Worm (Caenorhabditis elegans): ENCODE measurements around the gene srh-134.

DNA sequence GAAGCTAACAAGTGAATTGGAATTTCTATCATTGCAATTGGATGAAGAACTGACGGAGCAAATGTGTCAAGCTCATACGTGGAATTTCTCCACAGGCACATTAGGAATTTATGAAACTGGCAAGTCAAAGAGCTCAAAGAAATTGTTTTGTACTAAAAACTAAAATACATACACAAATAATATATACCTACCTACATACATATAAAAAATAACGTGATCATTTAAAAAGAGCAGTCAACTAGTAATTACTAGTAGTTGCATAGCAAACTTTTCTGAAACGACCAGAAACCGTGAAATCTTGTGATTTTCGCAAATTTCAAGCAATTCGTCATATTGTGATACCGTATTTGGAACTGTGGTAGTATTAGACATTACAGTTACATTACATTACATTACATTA, 3.0 kb downstream of the srh-134 start, which contains the start of gene srh-133:
- no peak for TF ChIP-seq W03F9.2 (tag; optimal IDR thresholded peaks at IDR 0.05)
- no peak for TF ChIP-seq dao-5 (tag; optimal IDR thresholded peaks at IDR 0.05)
- TF ChIP-seq him-1 (tag; optimal IDR thresholded peaks at IDR 0.05): no peak
